Worm (Caenorhabditis elegans): Measurements from ENCODE around the gene pde-2.
A peak's percentile ranks its signal among the peaks of the same experiment; 100 is the strongest.

DNA sequence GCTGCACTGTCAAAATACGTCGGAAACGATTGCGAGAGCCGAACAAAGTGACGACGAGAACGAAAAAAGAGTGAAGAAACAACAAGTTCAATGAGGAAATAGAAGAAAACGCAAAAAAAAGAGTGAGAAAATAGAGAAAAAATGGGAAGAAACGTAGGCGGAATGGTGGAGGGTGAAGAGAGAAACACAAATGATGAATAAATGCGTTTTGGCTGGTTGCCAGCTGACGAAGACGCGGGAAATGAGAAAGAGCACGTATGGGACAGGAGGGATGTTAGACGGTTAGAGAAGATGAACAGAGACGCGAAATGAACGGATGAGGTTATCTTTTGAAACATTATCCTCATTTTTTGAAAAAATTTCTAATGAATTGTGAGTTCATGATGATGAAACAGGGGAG, 3.3 kb upstream of the pde-2 start:
- TF ChIP-seq ceh-82 (tag; optimal IDR thresholded peaks at IDR 0.05) (peak in 2 of 3 experiments; percentile 57 to 77), C04F5.9 (tag; optimal IDR thresholded peaks at IDR 0.05) (no peak), unc-130 (tag; optimal IDR thresholded peaks at IDR 0.05) (no peak), ces-1 (GFP tag; optimal IDR thresholded peaks at IDR 0.05) (no peak), Y116A8C.19 (tag; optimal IDR thresholded peaks at IDR 0.05; ENCODE audit: borderline replicate concordance) (no peak), mab-9 (GFP tag; IDR thresholded peaks at IDR 0.05) (no peak), snu-23 (GFP tag; optimal IDR thresholded peaks at IDR 0.05) (peak; percentile 67)

Data from whole organism, L1 larva.